Worm (Caenorhabditis elegans): Measurements from ENCODE around the gene nkb-3.

Gene nkb-3

DNA sequence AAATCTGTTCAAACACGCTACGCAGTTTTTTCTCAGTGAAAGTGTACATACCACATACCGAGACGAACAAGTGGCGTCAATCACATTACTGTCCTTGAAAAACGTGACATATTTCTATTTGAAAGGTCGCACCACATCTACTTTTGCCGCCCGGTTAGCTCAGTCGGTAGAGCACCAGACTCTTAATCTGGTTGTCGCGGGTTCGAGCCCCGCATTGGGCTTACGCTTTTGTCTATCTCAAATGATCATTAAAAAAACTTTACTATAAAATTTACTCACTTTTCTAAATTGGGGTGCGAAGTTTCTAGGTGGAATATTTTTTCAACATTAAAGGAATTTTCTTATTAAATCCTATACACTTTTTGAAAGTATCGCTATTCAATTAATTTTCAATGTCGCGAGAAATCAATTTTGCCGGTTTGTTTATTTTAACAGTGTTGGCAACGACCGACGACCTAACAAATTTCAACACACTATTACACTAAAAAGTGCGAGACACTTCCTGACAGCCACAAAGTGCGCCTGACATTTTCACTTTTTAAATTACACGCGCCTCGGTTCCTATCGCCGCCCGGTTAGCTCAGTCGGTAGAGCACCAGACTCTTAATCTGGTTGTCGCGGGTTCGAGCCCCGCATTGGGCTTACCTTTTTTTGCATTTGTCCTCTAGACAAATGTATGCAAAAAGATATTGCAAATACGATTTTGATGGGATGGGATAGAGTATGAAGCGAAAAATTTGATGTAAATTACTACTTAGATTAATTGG is 40.0 kb downstream of the nkb-3 start:
- TF ChIP-seq tbx-7 (tag; optimal IDR thresholded peaks at IDR 0.05) (no peak), che-1 (tag; optimal IDR thresholded peaks at IDR 0.05) (peak; percentile 46), ets-4 (tag; optimal IDR thresholded peaks at IDR 0.05) (no peak), nfya-1 (tag; optimal IDR thresholded peaks at IDR 0.05) (no peak), fkh-10 (GFP tag; optimal IDR thresholded peaks at IDR 0.05) (no peak), ceh-18 (tag; optimal IDR thresholded peaks at IDR 0.05) (peak; percentile 60), gmeb-2 (tag; optimal IDR thresholded peaks at IDR 0.05) (peak; percentile 17), rnt-1 (tag; optimal IDR thresholded peaks at IDR 0.05) (no peak), ceh-14 (tag; optimal IDR thresholded peaks at IDR 0.05) (peak; percentile 22), sox-4 (tag; optimal IDR thresholded peaks at IDR 0.05) (peak; percentile 42), zip-5 (tag; optimal IDR thresholded peaks at IDR 0.05) (no peak), dmd-4 (tag; optimal IDR thresholded peaks at IDR 0.05; ENCODE audit: borderline replicate concordance) (peak; percentile 19), nhr-232 (tag; optimal IDR thresholded peaks at IDR 0.05) (no peak), ref-2 (tag; optimal IDR thresholded peaks at IDR 0.05) (peak; percentile 28)

- TF ChIP-seq dve-1 (tag; optimal IDR thresholded peaks at IDR 0.05) (no peak), lim-6 (tag; optimal IDR thresholded peaks at IDR 0.05) (no peak), dmd-4 (tag; optimal IDR thresholded peaks at IDR 0.05; ENCODE audit: borderline replicate concordance) (no peak), hlh-13 (GFP tag; optimal IDR thresholded peaks at IDR 0.05) (no peak), fax-1 (tag; optimal IDR thresholded peaks at IDR 0.05) (no peak), tbx-7 (tag; optimal IDR thresholded peaks at IDR 0.05) (no peak), eyg-1 (tag; optimal IDR thresholded peaks at IDR 0.05) (no peak), T23F11.4 (GFP tag; optimal IDR thresholded peaks at IDR 0.05) (no peak), sdc-2 (tag; optimal IDR thresholded peaks at IDR 0.05) (no peak), Y22D7AL.16 (tag; optimal IDR thresholded peaks at IDR 0.05) (no peak)
Observed at ce11 chrX:13729724-13730123, 40.6 kb downstream of the nkb-3 start.

DNA sequence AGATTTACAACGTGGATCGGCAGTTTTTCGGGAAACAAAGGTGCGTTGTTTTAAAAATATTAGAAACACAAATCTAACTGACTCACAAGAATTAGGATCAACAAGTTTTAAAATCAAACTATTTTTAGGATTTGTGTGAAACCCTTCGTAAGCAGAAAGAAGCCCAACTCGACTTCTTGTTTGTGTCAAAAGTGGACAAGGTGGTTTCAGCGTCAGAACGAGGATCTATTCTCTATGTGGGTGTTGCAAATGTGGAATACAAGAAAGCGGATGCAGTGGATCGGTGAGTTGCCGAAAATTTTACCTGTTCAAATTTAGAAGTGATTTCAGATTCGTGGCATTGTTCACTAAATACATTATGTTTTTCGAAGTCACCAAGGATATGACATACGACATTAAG is 41.4 kb downstream of the nkb-3 start:
- TF ChIP-seq pros-1 (tag; optimal IDR thresholded peaks at IDR 0.05) (no peak), hlh-8 (tag; optimal IDR thresholded peaks at IDR 0.05) (no peak), ceh-2 (tag; optimal IDR thresholded peaks at IDR 0.05) (no peak), fkh-10 (GFP tag; optimal IDR thresholded peaks at IDR 0.05) (no peak), eyg-1 (tag; optimal IDR thresholded peaks at IDR 0.05) (no peak), ceh-30 (tag; optimal IDR thresholded peaks at IDR 0.05) (no peak), sox-2 (GFP tag; IDR thresholded peaks at IDR 0.05) (no peak), nhr-232 (tag; optimal IDR thresholded peaks at IDR 0.05) (no peak), pha-4 (tag; optimal IDR thresholded peaks at IDR 0.05) (no peak), zip-5 (tag; optimal IDR thresholded peaks at IDR 0.05) (no peak), C08G9.2 (tag; optimal IDR thresholded peaks at IDR 0.05) (no peak), ceh-18 (tag; optimal IDR thresholded peaks at IDR 0.05) (no peak), ceh-31 (tag; optimal IDR thresholded peaks at IDR 0.05) (no peak), hlh-30 (tag; optimal IDR thresholded peaks at IDR 0.05; ENCODE audit: insufficient read depth) (no peak)

ce11 chrX:13726874-13727343 is 43.4 kb downstream of the nkb-3 start, which contains the start of gene pix-1:
Gene pix-1 (plus strand): TSS chrX:13727293.
- peak; percentile 9 for TF ChIP-seq tbx-2 (tag; optimal IDR thresholded peaks at IDR 0.05)
- TF ChIP-seq hlh-8 (tag; optimal IDR thresholded peaks at IDR 0.05), result peak; percentile 76
- peak; percentile 10 for TF ChIP-seq ceh-18 (tag; optimal IDR thresholded peaks at IDR 0.05)
- TF ChIP-seq mec-3 (tag; optimal IDR thresholded peaks at IDR 0.05; ENCODE audit: borderline replicate concordance), result no peak
- TF ChIP-seq sdc-2 (tag; optimal IDR thresholded peaks at IDR 0.05), result peak; percentile 66
- TF ChIP-seq nhr-11 (tag; optimal IDR thresholded peaks at IDR 0.05), result no peak
- TF ChIP-seq ttx-3 (tag; optimal IDR thresholded peaks at IDR 0.05), result no peak
- no peak for TF ChIP-seq pax-1 (tag; optimal IDR thresholded peaks at IDR 0.05)
- TF ChIP-seq ceh-30 (tag; optimal IDR thresholded peaks at IDR 0.05), result no peak
- TF ChIP-seq ceh-14 (tag; optimal IDR thresholded peaks at IDR 0.05), result no peak
- TF ChIP-seq ceh-48 (tag; optimal IDR thresholded peaks at IDR 0.05), result peak; percentile 14
- TF ChIP-seq ceh-34 (tag; optimal IDR thresholded peaks at IDR 0.05), result peak; percentile 0
- no peak for TF ChIP-seq ceh-2 (tag; optimal IDR thresholded peaks at IDR 0.05)
- no peak for TF ChIP-seq fkh-6 (tag; optimal IDR thresholded peaks at IDR 0.05)
- no peak for TF ChIP-seq elt-2 (tag; optimal IDR thresholded peaks at IDR 0.05)
- TF ChIP-seq nfya-1 (tag; optimal IDR thresholded peaks at IDR 0.05), result peak; percentile 46
- TF ChIP-seq C08G9.2 (tag; optimal IDR thresholded peaks at IDR 0.05), result no peak
- no peak for TF ChIP-seq hlh-13 (GFP tag; optimal IDR thresholded peaks at IDR 0.05)
- TF ChIP-seq pag-3 (tag; optimal IDR thresholded peaks at IDR 0.05; ENCODE audit: borderline replicate concordance), result no peak
- peak; percentile 32 for TF ChIP-seq ceh-31 (tag; optimal IDR thresholded peaks at IDR 0.05)

Data from whole organism, late embryonic.